Fruit fly (Drosophila melanogaster): ENCODE results near the gene CG42399.

Gene CG42399

DNA sequence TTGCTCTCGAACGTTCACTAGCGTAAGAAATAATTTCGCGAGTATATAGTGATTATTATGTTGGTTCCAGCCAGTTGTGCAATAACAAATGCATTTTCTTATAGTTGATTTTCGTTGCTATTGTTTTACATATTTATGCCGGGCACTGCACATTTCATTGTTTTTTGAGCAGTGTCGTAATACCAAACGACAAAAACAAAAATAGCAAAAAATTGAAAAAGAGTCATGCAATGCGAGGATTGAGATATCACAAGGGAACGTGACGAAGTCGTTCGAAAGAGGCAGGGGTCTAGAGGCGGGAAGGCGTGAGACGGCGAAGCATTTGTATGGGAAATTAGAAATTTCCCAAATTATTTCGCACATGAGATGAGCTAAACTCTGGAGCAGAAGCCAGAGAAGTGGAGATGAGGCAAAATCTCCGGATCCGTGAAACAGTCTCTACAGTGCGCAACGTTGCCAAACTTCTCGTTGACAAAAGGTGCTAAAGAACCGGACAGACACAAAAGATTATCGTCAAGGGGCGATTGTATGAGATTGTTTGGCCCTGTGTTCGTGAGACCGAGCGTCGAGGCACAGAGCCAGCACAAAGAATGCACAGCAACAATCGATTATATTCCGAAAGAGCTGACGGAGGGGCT is 12.3 kb upstream of the CG42399 start:
- TF ChIP-seq EcR (GFP tag; optimal IDR thresholded peaks at IDR 0.05) (no peak), CG8478 (optimal IDR thresholded peaks at IDR 0.05) (no peak), usp (GFP tag; optimal IDR thresholded peaks at IDR 0.05) (no peak), pan (optimal IDR thresholded peaks at IDR 0.05) (no peak), psq (optimal IDR thresholded peaks at IDR 0.05) (no peak), Dll (optimal IDR thresholded peaks at IDR 0.05) (no peak)

DNA sequence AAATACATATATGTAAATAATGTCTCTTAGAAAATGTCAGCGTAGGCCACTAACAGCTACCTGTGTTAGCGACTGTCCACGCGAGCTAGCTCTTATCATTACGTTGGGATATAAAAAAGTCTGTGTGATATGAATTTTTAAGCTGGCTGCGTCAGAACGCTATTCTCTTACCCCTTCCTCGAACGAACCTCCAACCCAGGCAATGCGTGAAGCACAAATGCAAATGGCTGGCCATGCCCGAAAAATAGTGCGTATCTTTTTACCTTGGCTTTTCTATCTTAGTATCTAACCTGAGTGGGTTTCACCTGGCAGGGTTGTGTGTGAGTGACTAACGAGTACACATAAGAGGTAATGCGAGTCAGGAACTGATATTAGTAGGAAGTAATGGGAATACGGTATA is 10.1 kb upstream of the CG42399 start:
- TF ChIP-seq pan (optimal IDR thresholded peaks at IDR 0.05), result no peak
- TF ChIP-seq Dll (optimal IDR thresholded peaks at IDR 0.05), result no peak
- TF ChIP-seq psq (optimal IDR thresholded peaks at IDR 0.05), result no peak
- TF ChIP-seq EcR (GFP tag; optimal IDR thresholded peaks at IDR 0.05), result no peak
- no peak for TF ChIP-seq usp (GFP tag; optimal IDR thresholded peaks at IDR 0.05)
- TF ChIP-seq CG8478 (optimal IDR thresholded peaks at IDR 0.05), result no peak

DNA sequence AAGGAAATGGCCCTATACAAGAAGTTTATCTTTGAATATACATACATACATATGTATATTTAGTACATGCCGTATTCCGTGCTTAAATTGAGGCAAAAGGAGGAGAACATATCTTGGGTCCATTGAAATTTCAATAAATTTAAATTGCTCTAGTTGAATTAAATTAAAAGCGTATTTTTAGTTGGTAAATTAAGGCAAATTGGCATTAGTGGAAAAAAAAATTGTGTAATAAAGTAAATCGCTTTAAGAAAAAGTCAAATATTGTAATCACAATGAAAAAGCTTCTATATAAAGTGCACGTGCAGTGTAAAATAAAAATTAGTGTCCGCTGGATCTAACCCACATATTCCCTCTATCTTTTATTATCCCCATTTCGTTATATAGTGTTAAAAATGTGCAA is 9.1 kb upstream of the CG42399 start:
- TF ChIP-seq CG8478 (optimal IDR thresholded peaks at IDR 0.05), result no peak
- no peak for TF ChIP-seq pan (optimal IDR thresholded peaks at IDR 0.05)
- TF ChIP-seq psq (optimal IDR thresholded peaks at IDR 0.05), result no peak
- no peak for TF ChIP-seq Dll (optimal IDR thresholded peaks at IDR 0.05)
- TF ChIP-seq EcR (GFP tag; optimal IDR thresholded peaks at IDR 0.05), result no peak
- no peak for TF ChIP-seq usp (GFP tag; optimal IDR thresholded peaks at IDR 0.05)

DNA sequence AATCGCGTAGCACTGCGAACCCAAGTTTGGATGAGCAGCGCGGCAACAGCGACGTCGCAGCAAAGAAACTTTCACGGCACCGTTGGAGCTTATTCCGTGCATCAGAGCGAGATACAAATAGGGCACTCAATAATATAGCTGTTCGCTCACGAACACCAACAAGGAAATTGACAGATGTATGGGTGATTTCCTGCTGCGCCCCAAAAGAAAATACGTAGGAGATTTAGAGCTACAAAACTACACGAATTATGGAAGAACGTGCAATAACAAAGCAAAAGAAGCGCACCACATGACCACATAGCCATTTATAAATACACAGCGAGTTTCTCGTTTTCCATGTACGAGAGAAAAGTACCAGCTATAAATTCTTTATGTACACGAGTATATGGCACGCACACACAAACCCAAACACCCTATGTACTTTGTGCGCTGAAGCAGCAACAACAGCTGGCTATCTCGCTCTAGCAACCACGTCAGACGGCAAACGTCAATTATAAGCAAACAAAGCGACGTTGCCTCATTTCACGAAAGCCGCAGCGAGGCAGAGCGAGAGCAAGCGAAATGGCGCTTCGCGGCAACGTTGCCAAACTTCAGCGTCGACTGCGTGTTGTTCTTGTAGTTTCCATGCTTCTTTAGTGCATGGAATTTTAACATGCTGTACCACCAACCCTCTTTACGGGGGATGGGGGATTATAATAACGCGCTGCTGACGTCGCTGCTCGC is 8.5 kb upstream of the CG42399 start:
- no peak for TF ChIP-seq psq (optimal IDR thresholded peaks at IDR 0.05)
- TF ChIP-seq CG8478 (optimal IDR thresholded peaks at IDR 0.05), result peak; percentile 57
- no peak for TF ChIP-seq usp (GFP tag; optimal IDR thresholded peaks at IDR 0.05)
- no peak for TF ChIP-seq EcR (GFP tag; optimal IDR thresholded peaks at IDR 0.05)

DNA sequence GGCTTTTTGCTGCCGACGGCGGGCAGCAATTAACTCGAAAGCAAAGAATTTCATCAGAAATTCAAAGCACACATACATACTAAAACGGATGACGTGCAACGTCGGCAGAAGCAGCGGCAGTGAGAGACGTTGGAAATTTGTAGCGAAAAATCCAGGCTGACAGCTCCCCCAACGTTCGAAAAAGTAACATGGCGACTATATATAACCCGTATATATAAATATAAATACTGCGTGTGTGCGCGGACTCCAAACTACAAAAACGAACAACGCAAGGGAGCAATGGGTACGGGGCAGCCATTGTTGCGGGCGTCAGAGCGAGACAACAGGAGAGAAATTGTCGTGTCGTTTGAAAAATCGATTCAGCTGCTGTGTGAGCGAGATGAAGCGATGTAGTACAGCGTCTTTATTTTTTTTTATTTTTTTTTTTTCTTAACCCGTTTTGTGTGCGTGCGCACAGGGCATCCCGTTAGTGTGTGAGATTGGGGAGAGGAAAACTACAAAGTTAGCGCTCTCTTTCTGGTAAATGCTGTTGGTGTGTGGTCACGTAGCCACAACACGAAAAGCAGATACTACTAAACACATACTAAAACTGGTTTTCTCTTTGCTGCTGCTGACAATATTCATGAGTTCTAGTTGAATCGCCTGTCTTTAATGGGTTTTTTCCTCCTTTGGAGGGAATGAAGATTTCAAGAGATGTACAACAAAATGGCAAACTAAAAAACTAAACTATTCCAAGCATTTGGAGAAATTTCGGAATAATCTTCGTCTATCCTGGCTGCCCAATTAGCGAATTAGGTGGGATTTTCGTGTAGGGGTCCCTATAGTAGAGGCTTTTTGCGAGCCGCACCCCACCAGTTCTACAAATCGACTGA is 7.7 kb upstream of the CG42399 start:
- TF ChIP-seq pan (optimal IDR thresholded peaks at IDR 0.05) (no peak), usp (GFP tag; optimal IDR thresholded peaks at IDR 0.05) (no peak), Dll (optimal IDR thresholded peaks at IDR 0.05) (no peak), CG8478 (optimal IDR thresholded peaks at IDR 0.05) (peak; percentile 80), psq (optimal IDR thresholded peaks at IDR 0.05) (no peak), EcR (GFP tag; optimal IDR thresholded peaks at IDR 0.05) (peak in 1 of 2 experiments; percentile 27)

DNA sequence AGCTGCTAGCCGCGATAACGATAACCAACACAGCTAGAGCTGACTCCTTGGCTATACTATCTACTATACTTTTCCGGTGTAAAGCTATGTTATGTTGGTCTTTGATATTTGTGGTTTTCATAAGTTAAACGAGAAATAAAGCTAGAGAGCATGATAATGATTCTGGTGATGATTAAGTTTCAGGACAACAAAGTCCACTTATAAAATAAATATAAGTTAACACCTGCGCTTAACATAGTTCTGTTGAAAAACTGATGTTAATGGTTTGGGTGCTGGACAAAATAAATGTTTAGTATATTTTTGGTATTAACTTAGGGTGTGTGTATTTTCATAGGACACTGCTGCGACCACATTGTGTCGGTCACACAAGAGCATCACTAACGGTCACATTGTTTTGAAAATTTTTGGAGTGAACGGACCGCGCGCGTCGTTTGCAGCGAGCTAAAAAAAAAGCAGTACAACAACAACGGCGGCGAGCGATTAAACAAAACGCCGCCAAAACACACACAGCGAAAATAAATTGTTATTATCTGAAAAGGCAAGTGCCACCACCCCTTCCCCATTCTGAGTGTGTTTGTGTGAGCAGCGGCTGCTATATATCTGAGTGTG is 5.7 kb upstream of the CG42399 start, which contains the start of the genes CG33635 and spen:
CG33635 (minus strand) TSS at position 16 of the 609 bp plus-strand sequence.
spen (plus strand) TSS at position 384 of the 609 bp plus-strand sequence.
- no peak for TF ChIP-seq EcR (GFP tag; optimal IDR thresholded peaks at IDR 0.05)
- TF ChIP-seq CG8478 (optimal IDR thresholded peaks at IDR 0.05), result no peak
- TF ChIP-seq Dll (optimal IDR thresholded peaks at IDR 0.05), result no peak
- no peak for TF ChIP-seq usp (GFP tag; optimal IDR thresholded peaks at IDR 0.05)

DNA sequence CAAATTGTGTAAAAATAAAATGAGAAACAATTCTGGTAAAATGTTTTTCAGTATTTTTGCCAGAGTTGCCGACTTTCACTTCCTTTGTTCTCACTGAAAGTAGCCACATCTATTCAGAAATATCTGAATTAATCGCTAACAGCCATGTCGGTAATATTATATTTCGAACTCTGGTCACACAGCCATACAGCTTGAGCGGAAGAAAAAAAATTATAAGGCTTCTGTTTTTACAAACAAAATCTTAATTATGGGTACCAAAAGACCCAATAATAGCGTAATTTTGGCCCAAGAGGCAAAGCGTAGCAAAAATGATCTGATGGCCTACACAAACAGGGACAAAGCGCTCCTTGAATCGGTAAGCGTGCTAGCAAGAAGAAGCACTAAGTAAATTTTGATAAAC is 2.9 kb upstream of the CG42399 start, which contains the start of gene CG3436:
CG3436 (plus strand) TSS at position 36 of the 400 bp plus-strand sequence.
- TF ChIP-seq usp (GFP tag; optimal IDR thresholded peaks at IDR 0.05) (no peak), EcR (GFP tag; optimal IDR thresholded peaks at IDR 0.05) (no peak), CG8478 (optimal IDR thresholded peaks at IDR 0.05) (no peak), Dll (optimal IDR thresholded peaks at IDR 0.05) (no peak), pan (optimal IDR thresholded peaks at IDR 0.05) (no peak), psq (optimal IDR thresholded peaks at IDR 0.05) (no peak)

DNA sequence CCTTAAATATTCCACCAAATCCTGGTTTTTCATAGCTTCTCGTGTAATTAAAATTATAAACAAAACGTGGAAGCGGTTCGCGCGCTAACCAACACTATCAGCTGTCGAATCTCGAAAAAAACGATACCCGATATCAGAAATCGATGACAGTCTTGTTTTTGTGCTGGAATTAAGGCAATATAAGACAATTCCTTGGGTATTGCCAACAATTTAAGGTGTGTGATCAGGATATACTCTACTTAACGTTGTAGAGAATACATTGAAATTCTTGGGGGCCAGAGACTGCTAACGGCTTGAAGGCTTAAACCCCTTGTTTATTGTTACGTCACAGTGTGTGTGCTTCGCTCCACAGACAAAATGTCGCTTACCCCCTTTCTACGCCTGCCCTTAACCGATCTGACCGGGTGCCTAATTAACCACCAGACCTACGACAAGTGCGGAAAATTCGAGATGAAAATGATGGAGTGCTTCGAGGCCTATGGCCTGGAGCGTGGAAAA is 2.2 kb upstream of the CG42399 start, which contains the start of gene Pus10:
Pus10 (minus strand) TSS at position 91 of the 498 bp plus-strand sequence.
- TF ChIP-seq pan (optimal IDR thresholded peaks at IDR 0.05), result no peak
- no peak for TF ChIP-seq CG8478 (optimal IDR thresholded peaks at IDR 0.05)
- TF ChIP-seq usp (GFP tag; optimal IDR thresholded peaks at IDR 0.05), result no peak
- TF ChIP-seq psq (optimal IDR thresholded peaks at IDR 0.05), result no peak
- no peak for TF ChIP-seq Dll (optimal IDR thresholded peaks at IDR 0.05)
- no peak for TF ChIP-seq EcR (GFP tag; optimal IDR thresholded peaks at IDR 0.05)

DNA sequence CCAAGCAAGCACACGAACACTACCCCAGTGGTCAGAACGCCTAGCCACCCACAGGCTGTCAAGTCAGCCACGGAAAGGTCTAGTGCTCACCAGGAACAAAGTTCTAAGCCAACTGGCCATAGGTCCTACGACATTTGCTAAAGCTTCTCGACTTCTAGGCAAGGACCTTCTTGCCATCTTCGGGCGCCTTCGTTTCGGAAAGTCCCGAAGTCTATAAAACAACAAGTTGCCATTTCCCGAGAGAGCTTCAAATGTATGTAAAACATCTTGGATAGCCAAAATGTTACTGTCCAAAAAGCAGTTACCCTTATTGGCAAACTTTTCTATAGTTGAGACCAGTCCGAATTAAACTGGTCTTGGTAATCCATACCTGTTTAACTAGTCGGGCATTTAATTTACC is 6.6 kb downstream of the CG42399 start:
- TF ChIP-seq Dll (optimal IDR thresholded peaks at IDR 0.05) (no peak), usp (GFP tag; optimal IDR thresholded peaks at IDR 0.05) (no peak), pan (optimal IDR thresholded peaks at IDR 0.05) (no peak), EcR (GFP tag; optimal IDR thresholded peaks at IDR 0.05) (no peak), psq (optimal IDR thresholded peaks at IDR 0.05) (no peak), CG8478 (optimal IDR thresholded peaks at IDR 0.05) (no peak)

DNA sequence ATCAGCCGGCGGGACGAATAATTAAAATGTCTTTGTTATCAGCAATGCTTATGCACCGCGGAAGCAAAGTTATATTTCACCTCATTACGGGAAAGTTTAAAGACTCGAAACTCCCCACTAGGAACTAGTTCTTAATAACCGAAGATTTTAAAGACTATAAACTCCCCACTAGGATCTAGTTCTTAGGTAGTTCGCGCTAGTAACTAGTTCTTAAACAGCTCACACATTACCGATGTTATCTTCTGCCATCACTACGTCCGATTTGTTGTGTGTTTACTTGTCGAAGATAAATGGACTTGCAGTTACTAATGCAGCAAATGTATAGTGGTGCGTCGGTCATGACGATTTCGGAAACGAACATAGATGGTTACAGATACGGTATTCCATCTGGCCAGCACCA is 10.0 kb downstream of the CG42399 start, which contains the start of the genes CG31974 and CG11454:
CG31974 (minus strand) TSS at position 4 of the 400 bp plus-strand sequence.
CG11454 (plus strand) TSS at position 236 of the 400 bp plus-strand sequence.
- TF ChIP-seq Dll (optimal IDR thresholded peaks at IDR 0.05), result no peak
- no peak for TF ChIP-seq psq (optimal IDR thresholded peaks at IDR 0.05)

DNA sequence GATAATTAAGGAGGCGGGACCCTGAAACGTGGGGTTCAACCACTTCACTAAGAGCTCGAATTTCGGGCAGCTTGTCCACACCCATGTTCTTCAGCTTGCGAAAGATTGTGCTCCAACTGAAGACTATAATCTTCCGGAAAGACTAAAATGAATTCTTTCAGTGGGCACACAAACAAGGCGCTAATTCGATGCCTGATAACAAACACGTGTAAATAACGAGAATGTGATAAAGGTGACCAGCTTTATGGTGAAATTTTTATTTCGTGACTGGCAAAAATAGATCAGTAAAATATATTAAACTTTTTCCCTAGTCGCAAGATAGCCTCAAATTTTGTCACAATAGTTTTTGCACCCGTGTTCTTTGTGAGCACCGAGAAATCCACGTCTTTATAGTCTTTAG is 12.3 kb downstream of the CG42399 start, which contains the start of the genes CG31975 and ovm:
CG31975 (minus strand) TSS at position 144 of the 400 bp plus-strand sequence.
ovm (minus strand) TSS at position 144 of the 400 bp plus-strand sequence.
- TF ChIP-seq pan (optimal IDR thresholded peaks at IDR 0.05) (no peak), usp (GFP tag; optimal IDR thresholded peaks at IDR 0.05) (no peak), psq (optimal IDR thresholded peaks at IDR 0.05) (no peak), CG8478 (optimal IDR thresholded peaks at IDR 0.05) (no peak), Dll (optimal IDR thresholded peaks at IDR 0.05) (no peak), EcR (GFP tag; optimal IDR thresholded peaks at IDR 0.05) (no peak)

Data from whole organism.